Worm (Caenorhabditis elegans) whole organism, early embryonic: Measurements from ENCODE around the gene C24H10.3.

Source experiments
- B0310.2 ChIP-seq: sonication (generic microtip); optimal IDR thresholded peaks from 2 replicates; lab custom pipeline; 2016; ENCODE audit warnings: mild to moderate bottlenecking, missing genetic modification characterization, missing compliant biosample characterization
- ceh-13 ChIP-seq: fragments of 200-800 bp; sonication (Bioruptor generic); optimal IDR thresholded peaks from 2 replicates; lab custom pipeline; 2018; ENCODE audit warnings: mild to moderate bottlenecking, missing genetic modification characterization, missing compliant biosample characterization
- ceh-36 ChIP-seq: sonication (generic microtip); optimal IDR thresholded peaks from 2 replicates; lab custom pipeline; 2016; ENCODE audit warnings: missing genetic modification characterization, inconsistent platforms, missing compliant biosample characterization
- hnd-1 ChIP-seq: sonication (generic microtip); optimal IDR thresholded peaks from 2 replicates; lab custom pipeline; 2016; ENCODE audit warnings: missing genetic modification characterization, missing compliant biosample characterization
- pes-1 ChIP-seq: fragments of 200-800 bp; sonication (Bioruptor generic); IDR thresholded peaks from 2 replicates; pipeline ENCODE4 v1.3.6; 2022; ENCODE audit warnings: missing genetic modification reagents, missing genetic modification characterization, missing compliant biosample characterization
- tra-4 ChIP-seq: sonication (generic microtip); optimal IDR thresholded peaks from 2 replicates; lab custom pipeline; 2017; ENCODE audit warnings: missing genetic modification characterization, missing compliant biosample characterization

DNA sequence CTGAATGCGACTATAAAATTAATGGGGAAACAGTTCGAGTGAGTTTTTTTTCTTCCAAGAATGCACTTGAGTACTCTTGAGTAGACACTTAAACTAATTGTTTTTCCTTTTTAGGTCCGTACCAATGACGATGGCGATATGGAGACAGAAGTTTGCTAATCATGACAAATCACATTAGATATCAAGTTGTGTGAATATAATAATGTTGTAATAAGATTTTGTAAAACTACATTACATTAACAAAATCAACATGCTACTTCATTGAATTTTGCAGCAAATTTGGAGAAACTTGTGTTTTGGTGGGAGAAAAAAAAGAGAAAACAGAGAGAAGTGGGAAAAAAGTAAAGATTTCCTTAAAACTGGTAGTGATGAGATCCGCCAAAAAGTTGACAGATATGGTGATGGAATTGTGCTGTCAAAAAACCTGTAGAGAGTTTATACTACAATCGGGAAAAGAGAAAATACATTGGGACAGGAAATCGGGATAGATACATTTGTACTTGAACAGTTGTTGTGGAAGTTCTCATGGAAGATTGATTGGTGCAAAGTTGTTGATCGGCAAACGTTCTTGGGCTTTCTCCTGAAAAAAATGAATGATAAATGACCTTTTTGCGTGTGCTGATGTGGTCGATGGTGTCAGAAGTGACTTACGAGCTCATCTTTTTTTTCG lies 32.8 kb upstream of the C24H10.3 start:
- TF ChIP-seq B0310.2 (tag; lab: Kevin White, UChicago): no peak
- no peak for TF ChIP-seq ceh-13 (GFP tag; lab: Kevin White, UChicago)
- TF ChIP-seq pes-1: no peak
- TF ChIP-seq hnd-1 (tag; lab: Kevin White, UChicago): no peak
- no peak for TF ChIP-seq tra-4 (tag; lab: Kevin White, UChicago)
- TF ChIP-seq ceh-36 (tag; lab: Kevin White, UChicago): no peak
